Fruit fly (Drosophila melanogaster): ENCODE measurements around the gene dnc.
A peak's percentile ranks its signal among the peaks of the same experiment; 100 is the strongest.

dnc gene

dm6 chrX:3260536-3260935 lies 84.3 kb downstream of the dnc start:
- no peak for TF ChIP-seq CG7101 (tag; optimal IDR thresholded peaks at IDR 0.05)
- TF ChIP-seq kay (GFP tag; ENCODE audit: borderline replicate concordance) = no peak
- no peak for TF ChIP-seq Clk (GFP tag; optimal IDR thresholded peaks at IDR 0.05)
- TF ChIP-seq ovo (GFP tag; optimal IDR thresholded peaks at IDR 0.05) = no peak
- no peak for TF ChIP-seq Mnt (GFP tag; optimal IDR thresholded peaks at IDR 0.05)
- no peak for TF ChIP-seq pad (GFP tag; optimal IDR thresholded peaks at IDR 0.05)

dm6 chrX:3265828-3266227 lies 89.6 kb downstream of the dnc start:
- TF ChIP-seq bab1 (GFP tag; optimal IDR thresholded peaks at IDR 0.05) = no peak
- peak; percentile 48 for TF ChIP-seq tj (GFP tag; optimal IDR thresholded peaks at IDR 0.05)
- TF ChIP-seq toe (GFP tag; optimal IDR thresholded peaks at IDR 0.05) = no peak
- peak; percentile 64 for TF ChIP-seq CG11617 (GFP tag; optimal IDR thresholded peaks at IDR 0.05)
- peak; percentile 1 for TF ChIP-seq Mnt (GFP tag; optimal IDR thresholded peaks at IDR 0.05)
- TF ChIP-seq CG5204 (GFP tag; optimal IDR thresholded peaks at IDR 0.05) = no peak
- TF ChIP-seq CG7045 (GFP tag; optimal IDR thresholded peaks at IDR 0.05) = peak; percentile 38
- peak; percentile 47 for TF ChIP-seq kay (GFP tag; ENCODE audit: borderline replicate concordance)
- TF ChIP-seq ovo (GFP tag; optimal IDR thresholded peaks at IDR 0.05) = no peak
- TF ChIP-seq Hr96 (GFP tag; optimal IDR thresholded peaks at IDR 0.05) = peak; percentile 54
- TF ChIP-seq cic (GFP tag; optimal IDR thresholded peaks at IDR 0.05) = peak; percentile 50
- no peak for TF ChIP-seq Clk (GFP tag; optimal IDR thresholded peaks at IDR 0.05)
- TF ChIP-seq Crg-1 (GFP tag; optimal IDR thresholded peaks at IDR 0.05) = no peak
- TF ChIP-seq CG14711 (tag; optimal IDR thresholded peaks at IDR 0.05) = peak; percentile 1
- TF ChIP-seq CG1620 (GFP tag; optimal IDR thresholded peaks at IDR 0.05) = no peak
- TF ChIP-seq cnc (optimal IDR thresholded peaks at IDR 0.05) = no peak
- TF ChIP-seq CG12768 (GFP tag; optimal IDR thresholded peaks at IDR 0.05) = peak; percentile 31
- TF ChIP-seq pad (GFP tag; optimal IDR thresholded peaks at IDR 0.05) = no peak
- TF ChIP-seq CG33017 (tag; optimal IDR thresholded peaks at IDR 0.05) = peak; percentile 42
- TF ChIP-seq CG7101 (tag; optimal IDR thresholded peaks at IDR 0.05) = peak; percentile 10

dm6 chrX:3273557-3273956 lies 97.3 kb downstream of the dnc start:
- TF ChIP-seq toe (GFP tag; optimal IDR thresholded peaks at IDR 0.05) = no peak

dm6 chrX:3281958-3282357 lies 105.7 kb downstream of the dnc start:
- TF ChIP-seq bab1 (GFP tag; optimal IDR thresholded peaks at IDR 0.05) (no peak), CG5204 (GFP tag; optimal IDR thresholded peaks at IDR 0.05) (no peak), toe (GFP tag; optimal IDR thresholded peaks at IDR 0.05) (no peak), cic (GFP tag; optimal IDR thresholded peaks at IDR 0.05) (no peak), CG1620 (GFP tag; optimal IDR thresholded peaks at IDR 0.05) (no peak), CG7101 (tag; optimal IDR thresholded peaks at IDR 0.05) (peak; percentile 36), CG12768 (GFP tag; optimal IDR thresholded peaks at IDR 0.05) (no peak), cnc (optimal IDR thresholded peaks at IDR 0.05) (no peak)

- TF ChIP-seq bab1 (GFP tag; optimal IDR thresholded peaks at IDR 0.05) (no peak), CG12768 (GFP tag; optimal IDR thresholded peaks at IDR 0.05) (no peak), Mnt (GFP tag; optimal IDR thresholded peaks at IDR 0.05) (no peak), kay (GFP tag; ENCODE audit: borderline replicate concordance) (no peak), CG7045 (GFP tag; optimal IDR thresholded peaks at IDR 0.05) (no peak), CG7101 (tag; optimal IDR thresholded peaks at IDR 0.05) (no peak), CG1620 (GFP tag; optimal IDR thresholded peaks at IDR 0.05) (no peak), CG14711 (tag; optimal IDR thresholded peaks at IDR 0.05) (no peak), Crg-1 (GFP tag; optimal IDR thresholded peaks at IDR 0.05) (no peak), ovo (GFP tag; optimal IDR thresholded peaks at IDR 0.05) (no peak), CG5204 (GFP tag; optimal IDR thresholded peaks at IDR 0.05) (no peak), cic (GFP tag; optimal IDR thresholded peaks at IDR 0.05) (no peak), CG11617 (GFP tag; optimal IDR thresholded peaks at IDR 0.05) (no peak), pad (GFP tag; optimal IDR thresholded peaks at IDR 0.05) (no peak), cnc (optimal IDR thresholded peaks at IDR 0.05) (no peak)
These were observed 112.1 kb downstream of the dnc start for dm6 chrX:3288247-3288838.

- no peak for TF ChIP-seq CG7101 (tag; optimal IDR thresholded peaks at IDR 0.05)
- peak; percentile 85 for TF ChIP-seq cic (GFP tag; optimal IDR thresholded peaks at IDR 0.05)
- TF ChIP-seq CG1620 (GFP tag; optimal IDR thresholded peaks at IDR 0.05) = no peak
- TF ChIP-seq Mnt (GFP tag; optimal IDR thresholded peaks at IDR 0.05) = peak; percentile 52
- peak; percentile 10 for TF ChIP-seq ovo (GFP tag; optimal IDR thresholded peaks at IDR 0.05)
- TF ChIP-seq kay (GFP tag; ENCODE audit: borderline replicate concordance) = peak; percentile 53
These were observed 112.9 kb downstream of the dnc start for dm6 chrX:3288909-3289706.

dm6 chrX:3291071-3291660 lies 114.9 kb downstream of the dnc start:
- TF ChIP-seq tj (GFP tag; optimal IDR thresholded peaks at IDR 0.05) (no peak), CG5204 (GFP tag; optimal IDR thresholded peaks at IDR 0.05) (no peak), CG7045 (GFP tag; optimal IDR thresholded peaks at IDR 0.05) (no peak), CG12768 (GFP tag; optimal IDR thresholded peaks at IDR 0.05) (no peak), Clk (GFP tag; optimal IDR thresholded peaks at IDR 0.05) (no peak), pad (GFP tag; optimal IDR thresholded peaks at IDR 0.05) (no peak)

All from whole organism, adult.